Fruit fly (Drosophila melanogaster) ovary, adult (tissue): Measurements from ENCODE around the gene Eogt.
A peak's percentile ranks its signal among the peaks of the same experiment; 100 is the strongest.

Source experiments
- CG17801 ChIP-seq: fragments of 200-800 bp; optimal IDR thresholded peaks from 2 replicates; lab custom pipeline; 2019; ENCODE audit warnings: missing biosample characterization, mild to moderate bottlenecking, missing genetic modification characterization, moderate library complexity; ENCODE audit not compliant: partially characterized antibody

Eogt gene

DNA sequence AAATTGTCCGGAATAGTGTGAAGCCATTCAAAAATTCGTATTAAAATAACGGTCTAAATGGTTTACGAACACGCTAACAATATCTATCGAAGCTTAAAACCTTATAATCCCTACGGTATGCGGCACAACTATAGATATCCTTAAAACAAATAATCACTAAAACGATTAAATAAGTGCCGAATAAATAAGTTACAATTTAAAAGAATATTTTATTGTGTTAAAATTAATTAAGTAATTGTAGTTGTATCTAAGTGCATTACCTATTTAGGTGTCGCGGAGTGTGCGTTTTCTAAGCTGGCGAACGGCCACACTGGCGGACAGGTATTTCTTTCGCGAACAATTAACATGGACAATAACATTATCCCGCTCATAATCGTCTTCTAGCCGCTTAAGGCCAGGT is at the start of gene Eogt:
Eogt (plus strand) TSS at position 293 of the 400 bp plus-strand sequence.
- TF ChIP-seq CG17801 (GFP tag; lab: Kevin White, UChicago) = peak; percentile 86

dm6 chr2L:2348479-2348878 is 32.4 kb upstream of the Eogt start:
- TF ChIP-seq CG17801 (GFP tag; lab: Kevin White, UChicago) = no peak

- TF ChIP-seq CG17801 (GFP tag; lab: Kevin White, UChicago) = peak; percentile 46
These were observed 23.7 kb upstream of the Eogt start, which contains the start of gene CG9967 for dm6 chr2L:2357228-2357656. CG9967 (minus strand) TSS chr2L:2357356.

- no peak for TF ChIP-seq CG17801 (GFP tag; lab: Kevin White, UChicago)
These were observed 18.7 kb upstream of the Eogt start for dm6 chr2L:2361893-2362807.

dm6 chr2L:2362808-2363394 is 18.0 kb upstream of the Eogt start:
- no peak for TF ChIP-seq CG17801 (GFP tag; lab: Kevin White, UChicago)

DNA sequence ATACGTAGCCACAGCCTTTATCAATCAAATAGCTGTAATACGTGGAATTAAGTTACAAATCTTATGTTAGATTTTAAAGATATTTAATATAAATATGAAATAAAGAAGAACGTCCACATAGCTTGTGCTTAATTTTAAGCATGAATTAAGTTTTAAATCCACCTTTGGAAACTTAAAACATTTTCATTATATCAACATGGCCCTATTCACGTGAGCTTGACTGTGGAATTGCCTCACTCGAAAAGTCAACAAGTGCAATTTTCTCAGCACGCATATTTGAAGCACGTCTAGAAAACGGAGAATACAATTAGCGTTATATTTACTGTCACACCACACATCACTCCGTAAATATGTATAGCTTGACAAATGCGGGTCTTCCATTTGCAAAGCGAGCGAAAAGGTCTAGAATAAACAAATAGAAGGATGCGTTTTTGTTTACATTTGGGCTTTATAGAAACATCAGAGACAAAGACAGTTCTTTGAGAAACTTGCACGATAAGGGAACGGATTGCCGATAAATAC is 17.2 kb upstream of the Eogt start:
- peak; percentile 97 for TF ChIP-seq CG17801 (GFP tag; lab: Kevin White, UChicago)

- no peak for TF ChIP-seq CG17801 (GFP tag; lab: Kevin White, UChicago)
These were observed 16.6 kb upstream of the Eogt start for dm6 chr2L:2364200-2364754.

DNA sequence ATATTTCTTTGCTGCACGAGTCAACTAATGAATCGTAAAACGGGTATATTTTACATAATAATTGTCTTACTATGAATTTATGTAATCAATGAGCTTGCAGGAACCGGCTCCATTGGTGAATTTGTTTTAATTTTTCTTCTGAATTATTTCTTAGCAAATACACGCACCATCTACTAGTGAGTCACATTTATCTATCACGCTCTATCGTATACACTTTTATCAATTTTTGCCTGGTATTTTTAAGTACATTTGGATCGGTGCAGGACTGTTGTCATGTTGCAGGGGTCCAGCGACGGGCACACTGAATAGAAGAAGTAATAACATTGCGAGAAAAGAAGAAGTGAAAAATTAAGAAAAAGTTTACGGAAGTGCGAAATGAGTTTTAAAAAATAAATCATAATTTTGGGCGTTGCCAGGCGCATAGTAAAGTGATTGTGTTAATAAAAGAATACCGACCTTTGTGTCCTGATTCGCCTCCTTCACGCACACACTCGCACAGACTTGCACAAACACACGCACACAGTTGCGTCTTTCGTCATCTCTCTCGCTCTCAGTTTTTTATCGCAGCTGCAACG is 15.7 kb upstream of the Eogt start, which contains the start of the genes Rab5 and Axud1:
Rab5 (minus strand) TSS at position 197 of the 575 bp plus-strand sequence.
Axud1 (plus strand) TSS at position 269 of the 575 bp plus-strand sequence.
- no peak for TF ChIP-seq CG17801 (GFP tag; lab: Kevin White, UChicago)

DNA sequence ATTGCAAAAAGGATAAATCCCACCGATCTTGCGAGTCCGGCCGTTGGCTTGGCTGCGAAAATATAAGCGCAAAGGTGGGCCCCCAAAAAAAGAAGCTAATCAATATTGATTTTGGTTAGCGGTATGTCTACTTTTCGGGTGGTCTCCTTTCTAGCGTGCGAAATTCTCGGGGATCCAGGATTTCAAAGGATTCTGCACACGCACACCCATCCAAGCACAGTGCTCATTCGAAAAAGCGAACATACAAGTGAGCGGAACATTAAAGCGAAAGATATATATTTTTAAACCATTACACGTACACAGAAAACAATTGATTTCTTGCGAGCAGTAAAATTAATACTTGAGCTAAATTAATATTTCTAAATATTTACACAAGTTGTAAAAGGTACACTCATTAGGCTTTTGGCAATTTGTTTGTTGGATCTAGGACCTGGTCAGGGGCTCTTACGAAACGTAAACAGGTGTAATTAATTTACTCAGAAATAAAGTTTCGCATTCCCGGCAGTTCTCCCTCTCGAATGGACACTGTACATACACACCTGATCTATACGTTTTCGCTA is 15.2 kb upstream of the Eogt start:
- no peak for TF ChIP-seq CG17801 (GFP tag; lab: Kevin White, UChicago)

DNA sequence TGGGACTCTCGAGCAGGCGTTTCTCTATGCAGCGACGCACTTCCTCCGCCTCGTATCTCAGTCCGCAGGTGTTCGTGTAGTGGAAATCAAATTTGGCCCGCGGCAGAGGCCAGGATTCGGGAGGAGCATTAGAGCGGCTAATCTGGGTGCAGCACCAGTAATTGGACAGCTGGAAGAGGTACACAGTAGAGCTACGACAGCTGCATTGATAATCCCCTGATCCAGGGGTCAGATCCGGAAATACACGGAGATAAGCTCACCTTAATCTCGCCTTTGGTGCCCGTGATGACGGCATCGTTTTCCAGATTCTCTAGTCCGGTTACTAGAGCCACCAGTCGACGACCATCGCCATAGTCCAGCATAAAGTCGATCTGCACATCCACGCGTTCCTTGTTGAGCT is 10.5 kb upstream of the Eogt start:
- no peak for TF ChIP-seq CG17801 (GFP tag; lab: Kevin White, UChicago)

dm6 chr2L:2371406-2372111 is 9.3 kb upstream of the Eogt start, which contains the start of gene CG3597:
CG3597 (minus strand) TSS chr2L:2371524.
- TF ChIP-seq CG17801 (GFP tag; lab: Kevin White, UChicago) = no peak

- no peak for TF ChIP-seq CG17801 (GFP tag; lab: Kevin White, UChicago)
These were observed 8.8 kb upstream of the Eogt start for dm6 chr2L:2372112-2372449.

DNA sequence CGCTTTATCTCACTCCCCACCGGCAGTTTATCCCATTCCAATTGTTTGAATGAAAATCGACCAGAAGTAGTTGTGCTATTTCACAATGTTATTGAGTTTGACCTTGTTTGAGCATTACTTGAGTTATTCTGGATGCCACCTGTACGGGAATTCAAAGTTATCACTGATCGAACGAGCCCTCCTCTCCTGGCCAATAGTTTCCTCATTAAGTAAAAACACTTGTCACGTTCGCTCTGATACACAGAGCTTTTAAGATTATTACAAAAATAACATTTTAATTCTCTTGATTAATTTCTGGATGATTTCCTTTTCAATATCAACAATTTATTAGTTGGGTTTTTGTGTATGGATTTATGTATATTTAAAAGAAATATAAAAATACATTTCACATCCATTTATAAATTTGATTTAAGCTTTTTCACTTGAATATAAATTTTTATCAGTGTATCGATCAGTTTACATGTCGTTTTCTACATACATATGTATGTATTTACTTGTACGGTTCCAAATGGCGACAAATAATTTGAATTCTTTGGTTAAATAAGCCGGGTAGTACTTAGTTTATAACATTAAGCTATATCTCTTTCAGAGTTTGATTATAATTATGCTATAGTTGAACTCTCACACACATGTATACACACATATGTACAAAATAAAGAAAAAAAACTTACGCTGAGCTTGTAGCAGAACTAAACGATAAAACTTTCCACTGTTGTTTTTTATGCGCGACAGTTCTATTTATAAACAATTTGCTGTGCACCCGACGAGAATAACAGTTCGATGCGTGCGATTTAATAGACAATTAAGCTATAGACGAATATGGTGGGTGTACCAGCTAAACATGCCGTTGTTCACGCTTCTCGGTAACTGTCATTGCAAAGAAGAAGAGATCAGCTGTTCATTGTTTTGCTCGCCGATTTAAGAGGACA is 6.8 kb upstream of the Eogt start, which contains the start of the genes CG3609 and CG15390:
CG3609 (minus strand) TSS at position 810 of the 929 bp plus-strand sequence.
CG15390 (plus strand) TSS at position 896 of the 929 bp plus-strand sequence.
- peak; percentile 76 for TF ChIP-seq CG17801 (GFP tag; lab: Kevin White, UChicago)
